Fruit fly (Drosophila melanogaster): ENCODE measurements around the gene Dtg.

- TF ChIP-seq Dif (GFP tag; optimal IDR thresholded peaks at IDR 0.05; ENCODE audit: partially characterized antibody): peak; percentile 33
- no peak for TF ChIP-seq rgr (GFP tag; optimal IDR thresholded peaks at IDR 0.05)
- no peak for TF ChIP-seq Rel (GFP tag; optimal IDR thresholded peaks at IDR 0.05)
- no peak for TF ChIP-seq Rel (tag; optimal IDR thresholded peaks at IDR 0.05)
- TF ChIP-seq tai (GFP tag; optimal IDR thresholded peaks at IDR 0.05): no peak
- TF ChIP-seq Abd-B (GFP tag; optimal IDR thresholded peaks at IDR 0.05): no peak
- TF ChIP-seq fru (GFP tag; optimal IDR thresholded peaks at IDR 0.05): no peak
These were observed 26.3 kb downstream of the Dtg start, which contains the start of gene Gnmt for dm6 chr3R:12674041-12674623.

Data from whole organism, wandering third instar larva.